Fruit fly (Drosophila melanogaster) whole organism, pupa: ENCODE measurements around the gene CG7988.

Experiments
- CG4496 ChIP-seq: fragments of 200-800 bp; sonication (Bioruptor generic); IDR thresholded peaks from 3 replicates; pipeline ENCODE4 v1.3.6; 2022; ENCODE audit warnings: missing biosample characterization, missing genetic modification characterization
- CG8159 ChIP-seq: fragments of 200-800 bp; sonication (Bioruptor generic); optimal IDR thresholded peaks from 3 replicates; lab custom pipeline; 2018; ENCODE audit warnings: missing biosample characterization, mild to moderate bottlenecking, missing genetic modification characterization, moderate library complexity
- Pif1A ChIP-seq: fragments of 200-800 bp; sonication (Bioruptor generic); optimal IDR thresholded peaks from 3 replicates; lab custom pipeline; 2016; ENCODE audit warnings: missing biosample characterization, missing genetic modification characterization
- Pif1B ChIP-seq: fragments of 200-800 bp; sonication (Bioruptor generic); optimal IDR thresholded peaks from 3 replicates; lab custom pipeline; 2016; ENCODE audit warnings: missing biosample characterization, missing genetic modification characterization

DNA sequence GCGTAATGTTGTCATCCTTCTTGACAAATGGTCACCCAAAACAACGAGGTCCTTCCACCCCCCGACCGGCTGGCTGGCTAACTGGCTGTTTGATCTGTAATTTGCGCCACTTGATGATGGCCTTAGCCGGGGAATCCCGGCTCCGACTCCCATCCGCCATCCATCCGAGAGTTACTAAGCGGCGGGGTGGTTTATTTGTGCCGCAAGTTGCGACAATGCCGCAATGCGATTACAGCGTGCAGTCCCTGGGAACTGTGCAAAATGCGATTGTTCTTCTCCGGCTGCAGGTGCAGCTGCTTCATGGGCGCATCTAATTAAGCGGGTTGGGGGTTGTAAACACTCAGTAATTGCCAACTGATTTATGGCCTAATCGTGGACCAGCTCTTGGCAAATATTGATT is 39.7 kb downstream of the CG7988 start:
- TF ChIP-seq Pif1B (GFP tag; lab: Kevin White, UChicago) (no peak), CG4496 (GFP tag; lab: Robert Waterston, UW) (no peak), Pif1A (no peak), CG8159 (tag; lab: Kevin White, UChicago) (no peak)
